Fruit fly (Drosophila melanogaster): Measurements from ENCODE around the gene SA1.
A peak's percentile ranks its signal among the peaks of the same experiment; 100 is the strongest.

The SA1 gene

dm6 chr2L:6942714-6943113, 7.5 kb upstream of the SA1 start, which contains the start of gene CG18304:
Gene CG18304 (minus strand): TSS chr2L:6942814.
- TF ChIP-seq OdsH (GFP tag; optimal IDR thresholded peaks at IDR 0.05) (no peak), CrebA (GFP tag; optimal IDR thresholded peaks at IDR 0.05; ENCODE audit: borderline replicate concordance) (no peak), tai (GFP tag; optimal IDR thresholded peaks at IDR 0.05) (no peak), HLH106 (tag; optimal IDR thresholded peaks at IDR 0.05) (no peak), dsf (GFP tag; optimal IDR thresholded peaks at IDR 0.05; ENCODE audit: borderline replicate concordance) (no peak), jim (GFP tag; optimal IDR thresholded peaks at IDR 0.05) (no peak), Hr83 (GFP tag; optimal IDR thresholded peaks at IDR 0.05; ENCODE audit: poor library complexity, severe bottlenecking) (no peak), Abd-B (GFP tag; optimal IDR thresholded peaks at IDR 0.05) (no peak), Jra (GFP tag; optimal IDR thresholded peaks at IDR 0.05) (no peak), Dfd (GFP tag; optimal IDR thresholded peaks at IDR 0.05) (no peak), Myc (optimal IDR thresholded peaks at IDR 0.05) (no peak), ey (GFP tag; optimal IDR thresholded peaks at IDR 0.05) (no peak), Hr78 (GFP tag; optimal IDR thresholded peaks at IDR 0.05) (no peak), Rel (GFP tag; optimal IDR thresholded peaks at IDR 0.05) (no peak), Rel (tag; optimal IDR thresholded peaks at IDR 0.05) (no peak), Dif (GFP tag; optimal IDR thresholded peaks at IDR 0.05; ENCODE audit: partially characterized antibody) (no peak)

- TF ChIP-seq N (GFP tag; optimal IDR thresholded peaks at IDR 0.05) = no peak
- no peak for TF ChIP-seq Rel (GFP tag; optimal IDR thresholded peaks at IDR 0.05)
- peak; percentile 7 for TF ChIP-seq Rel (tag; optimal IDR thresholded peaks at IDR 0.05)
- TF ChIP-seq h (GFP tag; optimal IDR thresholded peaks at IDR 0.05) = no peak
- no peak for TF ChIP-seq Sp1 (GFP tag; optimal IDR thresholded peaks at IDR 0.05)
These were observed 5.1 kb upstream of the SA1 start, which contains the start of gene Fgop2 for dm6 chr2L:6945088-6945487. Gene Fgop2 (minus strand): TSS chr2L:6945289.

dm6 chr2L:6948540-6948942, 1.7 kb upstream of the SA1 start, which contains the start of gene ihog:
Gene ihog (minus strand): TSS chr2L:6948808.
- TF ChIP-seq OdsH (GFP tag; optimal IDR thresholded peaks at IDR 0.05) = no peak
- TF ChIP-seq woc (GFP tag; optimal IDR thresholded peaks at IDR 0.05) = peak; percentile 77

DNA sequence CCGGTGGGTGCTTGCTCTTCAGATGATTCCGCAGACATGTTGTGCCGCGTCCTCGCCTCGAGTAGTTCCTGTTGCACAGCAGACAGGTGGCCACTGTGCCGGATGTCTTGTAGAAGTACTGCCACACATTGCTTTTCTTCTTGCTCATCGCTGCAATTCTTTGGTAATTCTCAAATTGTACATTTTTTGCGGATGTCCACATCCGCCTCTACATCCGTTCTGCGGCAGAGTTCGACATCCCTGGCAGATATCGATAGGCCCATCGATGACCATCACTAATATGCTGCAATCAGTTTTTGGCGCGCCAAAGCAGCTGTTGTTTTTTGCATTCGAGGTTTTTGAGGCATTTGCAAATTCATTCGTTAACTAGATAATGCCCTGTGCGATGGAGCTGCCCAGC, 6.5 kb downstream of the SA1 start, which contains the start of the genes CG13775 and CG3430:
TSS of gene CG13775 (minus strand) at position 226 of the 400 bp plus-strand sequence.
TSS of gene CG3430 (plus strand) at position 284 of the 400 bp plus-strand sequence.
- no peak for TF ChIP-seq sv (GFP tag; optimal IDR thresholded peaks at IDR 0.05)
- TF ChIP-seq fru (GFP tag; optimal IDR thresholded peaks at IDR 0.05) = no peak
- peak; percentile 33 for TF ChIP-seq Myc (optimal IDR thresholded peaks at IDR 0.05)
- peak; percentile 5 for TF ChIP-seq OdsH (GFP tag; optimal IDR thresholded peaks at IDR 0.05)
- peak; percentile 0 for TF ChIP-seq psq (GFP tag; optimal IDR thresholded peaks at IDR 0.05)
- peak; percentile 39 for TF ChIP-seq HLH106 (tag; optimal IDR thresholded peaks at IDR 0.05)
- TF ChIP-seq Abd-B (GFP tag; optimal IDR thresholded peaks at IDR 0.05) = no peak

DNA sequence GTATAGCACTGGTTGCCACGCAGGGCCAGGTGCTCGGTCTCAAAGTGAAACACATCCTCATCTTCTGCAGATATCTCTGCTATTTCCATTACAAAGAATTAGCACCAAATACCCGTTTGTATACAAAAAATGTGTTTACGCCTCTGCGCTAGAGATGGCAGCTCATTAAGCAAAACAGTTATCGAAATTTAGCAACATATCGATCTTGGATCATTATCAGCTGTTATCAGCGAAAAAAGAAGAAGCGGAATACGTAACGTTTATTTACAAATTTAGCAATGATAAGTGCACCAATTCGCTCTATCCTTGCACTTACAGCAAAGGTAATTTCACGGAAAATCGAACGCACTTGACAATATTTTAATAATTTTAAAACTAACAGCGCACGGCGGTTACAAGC, 9.9 kb downstream of the SA1 start, which contains the start of the genes Atac1 and Hmgcl:
TSS of gene Atac1 (minus strand) at position 164 of the 400 bp plus-strand sequence.
TSS of gene Hmgcl (plus strand) at position 213 of the 400 bp plus-strand sequence.
- TF ChIP-seq dl (GFP tag; optimal IDR thresholded peaks at IDR 0.05; ENCODE audit: insufficient read depth in 1 of 2, partially characterized antibody in 2 of 2) = no peak
- no peak for TF ChIP-seq sage (GFP tag; optimal IDR thresholded peaks at IDR 0.05)
- no peak for TF ChIP-seq N (GFP tag; optimal IDR thresholded peaks at IDR 0.05)
- TF ChIP-seq rgr (GFP tag; optimal IDR thresholded peaks at IDR 0.05) = no peak
- no peak for TF ChIP-seq Sp1 (GFP tag; optimal IDR thresholded peaks at IDR 0.05)
- TF ChIP-seq tai (GFP tag; optimal IDR thresholded peaks at IDR 0.05) = no peak
- TF ChIP-seq Hr78 (GFP tag; optimal IDR thresholded peaks at IDR 0.05) = no peak
- no peak for TF ChIP-seq GATAd (GFP tag; optimal IDR thresholded peaks at IDR 0.05)
- TF ChIP-seq ey (GFP tag; optimal IDR thresholded peaks at IDR 0.05) = no peak
- no peak for TF ChIP-seq brk (GFP tag; optimal IDR thresholded peaks at IDR 0.05)
- TF ChIP-seq Myc (optimal IDR thresholded peaks at IDR 0.05) = no peak
- TF ChIP-seq pan (optimal IDR thresholded peaks at IDR 0.05) = no peak
- TF ChIP-seq Vsx2 (GFP tag; optimal IDR thresholded peaks at IDR 0.05; ENCODE audit: partially characterized antibody) = no peak
- no peak for TF ChIP-seq CG9705 (GFP tag; optimal IDR thresholded peaks at IDR 0.05)
- no peak for TF ChIP-seq usp (GFP tag; optimal IDR thresholded peaks at IDR 0.05)
- no peak for TF ChIP-seq woc (GFP tag; optimal IDR thresholded peaks at IDR 0.05)

All from whole organism, wandering third instar larva.